Worm (Caenorhabditis elegans) whole organism, midembryonic: ENCODE results near the gene VC5.2.

Experiments
- T22C8.4 ChIP-seq: fragments of 200-800 bp; sonication (Bioruptor generic); IDR thresholded peaks from 2 replicates; pipeline ENCODE4 v1.3.6; 2022; ENCODE audit warnings: missing genetic modification characterization, missing compliant biosample characterization
- cog-1 ChIP-seq: sonication (generic microtip); optimal IDR thresholded peaks from 2 replicates; lab custom pipeline; 2016; ENCODE audit warnings: missing genetic modification characterization, missing compliant biosample characterization
- flt-1 ChIP-seq: fragments of 200-800 bp; sonication (Bioruptor generic); IDR thresholded peaks from 2 replicates; pipeline ENCODE4 v1.3.6; 2022; ENCODE audit warnings: missing genetic modification characterization, missing compliant biosample characterization
- klf-2 ChIP-seq: fragments of 200-800 bp; sonication (Bioruptor generic); conservative IDR thresholded peaks from 2 replicates; pipeline ENCODE4 v1.3.6; 2022; ENCODE audit warnings: missing genetic modification reagents, missing genetic modification characterization, missing compliant biosample characterization
- ref-1 ChIP-seq: fragments of 200-800 bp; sonication (Bioruptor generic); conservative IDR thresholded peaks from 2 replicates; pipeline ENCODE4 v1.3.6; 2022; ENCODE audit warnings: missing genetic modification reagents, missing genetic modification characterization, missing compliant biosample characterization
- tab-1 ChIP-seq: fragments of 200-800 bp; sonication (Bioruptor generic); IDR thresholded peaks from 2 replicates; pipeline ENCODE4 v1.3.6; 2022; ENCODE audit warnings: missing genetic modification characterization, missing compliant biosample characterization
- ztf-23 ChIP-seq: fragments of 200-800 bp; sonication (Bioruptor generic); IDR thresholded peaks from 2 replicates; pipeline ENCODE4 v1.3.6; 2022; ENCODE audit warnings: missing genetic modification reagents, missing genetic modification characterization, missing compliant biosample characterization

DNA sequence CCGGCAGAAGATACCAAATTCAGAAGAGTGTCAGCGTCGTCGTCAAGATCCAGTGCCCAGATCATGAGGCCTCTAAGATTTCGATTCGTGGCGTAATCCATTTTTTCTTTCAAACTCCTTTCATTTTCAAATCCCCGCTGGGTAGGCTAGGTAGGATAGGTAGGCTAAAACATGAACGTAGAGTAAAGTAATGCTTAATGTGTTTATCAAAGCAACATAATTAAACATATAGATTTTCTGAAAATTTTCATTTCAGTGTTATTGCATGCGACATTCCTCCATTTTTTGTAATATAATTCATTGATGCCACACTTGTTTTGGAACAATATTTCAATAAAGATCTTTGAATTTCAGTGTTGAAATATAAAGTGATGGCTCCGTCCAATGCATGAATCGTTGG lies 43.7 kb downstream of the VC5.2 start, which contains the start of gene T01C4.8:
- TF ChIP-seq flt-1 (GFP tag; lab: Robert Waterston, UW) (no peak), cog-1 (tag; lab: Kevin White, UChicago) (no peak), ref-1 (GFP tag; lab: Robert Waterston, UW) (no peak), ztf-23 (GFP tag; lab: Robert Waterston, UW) (no peak), klf-2 (GFP tag; lab: Robert Waterston, UW) (no peak), T22C8.4 (GFP tag; lab: Robert Waterston, UW) (no peak), tab-1 (no peak)
